Worm (Caenorhabditis elegans) whole organism, young adult: ENCODE results near the gene mex-1.

Experiments
- B0035.1 ChIP-seq: sonication (generic microtip); optimal IDR thresholded peaks from 2 replicates; lab custom pipeline; 2016; ENCODE audit warnings: missing genetic modification characterization, mild to moderate bottlenecking, missing compliant biosample characterization, missing genotype, missing genetic modification reagents
- B0336.3 ChIP-seq: fragments of 200-800 bp; sonication (Bioruptor generic); IDR thresholded peaks from 2 replicates; pipeline ENCODE4 v1.3.6; 2022; ENCODE audit warnings: missing genetic modification characterization, missing compliant biosample characterization
- C06A6.2 ChIP-seq: fragments of 200-800 bp; sonication (Bioruptor generic); conservative IDR thresholded peaks from 2 replicates; pipeline ENCODE4 v1.3.6; 2022; ENCODE audit warnings: missing genetic modification characterization, missing compliant biosample characterization
- C17E4.6 ChIP-seq: fragments of 200-800 bp; sonication (Bioruptor generic); IDR thresholded peaks from 2 replicates; pipeline ENCODE4 v1.3.6; 2022; ENCODE audit warnings: missing genetic modification reagents, missing genetic modification characterization, missing compliant biosample characterization
- F10E7.11 ChIP-seq: sonication (generic microtip); optimal IDR thresholded peaks from 2 replicates; lab custom pipeline; 2017; ENCODE audit warnings: mild to moderate bottlenecking, missing genetic modification characterization, moderate library complexity, missing compliant biosample characterization
- F22D6.2 ChIP-seq: sonication (generic microtip); optimal IDR thresholded peaks from 2 replicates; lab custom pipeline; 2016; ENCODE audit warnings: mild to moderate bottlenecking, missing genetic modification characterization, missing compliant biosample characterization
- F33H1.4 ChIP-seq: fragments of 200-800 bp; sonication (Bioruptor generic); IDR thresholded peaks from 2 replicates; pipeline ENCODE4 v1.3.6; 2022; ENCODE audit warnings: missing genetic modification reagents, missing genetic modification characterization, missing compliant biosample characterization
- F39B2.1 ChIP-seq: fragments of 200-800 bp; sonication (Bioruptor generic); IDR thresholded peaks from 2 replicates; pipeline ENCODE4 v1.3.6; 2022; ENCODE audit warnings: missing genetic modification reagents, missing genetic modification characterization, missing compliant biosample characterization
- F57C9.4 ChIP-seq: sonication (generic microtip); optimal IDR thresholded peaks from 2 replicates; lab custom pipeline; 2017; ENCODE audit warnings: mild to moderate bottlenecking, missing genetic modification characterization, missing compliant biosample characterization
- K11D2.4 ChIP-seq: fragments of 200-800 bp; sonication (Bioruptor generic); IDR thresholded peaks from 2 replicates; pipeline ENCODE4 v1.3.6; 2022; ENCODE audit warnings: missing genetic modification reagents, missing genetic modification characterization, missing compliant biosample characterization
- Y56A3A.18 ChIP-seq: fragments of 200-800 bp; sonication (Bioruptor generic); IDR thresholded peaks from 2 replicates; pipeline ENCODE4 v1.3.6; 2022; ENCODE audit warnings: missing genetic modification reagents, missing genetic modification characterization, missing compliant biosample characterization
- Y67H2A.10 ChIP-seq: fragments of 200-800 bp; sonication (Bioruptor generic); conservative IDR thresholded peaks from 2 replicates; pipeline ENCODE4 v1.3.6; 2022; ENCODE audit warnings: missing genetic modification reagents, missing genetic modification characterization, missing compliant biosample characterization
- ZK185.1 ChIP-seq: sonication (generic microtip); optimal IDR thresholded peaks from 2 replicates; lab custom pipeline; 2016; ENCODE audit warnings: mild to moderate bottlenecking, missing genetic modification characterization, missing compliant biosample characterization; ENCODE audit not compliant: poor library complexity, severe bottlenecking
- aptf-3 ChIP-seq: fragments of 200-800 bp; sonication (Bioruptor generic); IDR thresholded peaks from 2 replicates; pipeline ENCODE4 v1.3.6; 2022; ENCODE audit warnings: missing genetic modification characterization, missing compliant biosample characterization
- attf-5 ChIP-seq: fragments of 200-800 bp; sonication (Bioruptor generic); optimal IDR thresholded peaks from 2 replicates; lab custom pipeline; 2018; ENCODE audit warnings: mild to moderate bottlenecking, missing genetic modification characterization, missing compliant biosample characterization
- bed-1 ChIP-seq: fragments of 200-800 bp; sonication (Bioruptor generic); IDR thresholded peaks from 2 replicates; pipeline ENCODE4 v1.3.6; 2022; ENCODE audit warnings: missing genetic modification reagents, missing genetic modification characterization, missing compliant biosample characterization
- bed-2 ChIP-seq: fragments of 200-800 bp; sonication (Bioruptor generic); IDR thresholded peaks from 2 replicates; pipeline ENCODE4 v1.3.6; 2022; ENCODE audit warnings: missing genetic modification reagents, missing genetic modification characterization, missing compliant biosample characterization
- ccch-3 ChIP-seq: fragments of 200-800 bp; sonication (Bioruptor generic); optimal IDR thresholded peaks from 2 replicates; lab custom pipeline; 2018; ENCODE audit warnings: mild to moderate bottlenecking, missing genetic modification characterization, missing compliant biosample characterization
- ceh-27 ChIP-seq: fragments of 200-800 bp; sonication (Bioruptor generic); optimal IDR thresholded peaks from 2 replicates; lab custom pipeline; 2018; ENCODE audit warnings: mild to moderate bottlenecking, missing genetic modification characterization, moderate library complexity, missing compliant biosample characterization
- ceh-40 ChIP-seq: fragments of 200-800 bp; sonication (Bioruptor generic); IDR thresholded peaks from 2 replicates; pipeline ENCODE4 v1.3.6; 2022; ENCODE audit warnings: missing genetic modification characterization, missing compliant biosample characterization
- chd-7 ChIP-seq: sonication (generic microtip); optimal IDR thresholded peaks from 2 replicates; lab custom pipeline; 2016; ENCODE audit warnings: mild to moderate bottlenecking, missing genetic modification characterization, moderate library complexity, missing compliant biosample characterization
- egrh-3 ChIP-seq: fragments of 200-800 bp; sonication (Bioruptor generic); IDR thresholded peaks from 2 replicates; pipeline ENCODE4 v1.3.6; 2022; ENCODE audit warnings: missing genetic modification reagents, missing genetic modification characterization, missing compliant biosample characterization
- him-1 ChIP-seq: sonication (generic microtip); optimal IDR thresholded peaks from 2 replicates; lab custom pipeline; 2016; ENCODE audit warnings: missing genotype, missing genetic modification reagents, missing genetic modification characterization, missing compliant biosample characterization
- hlh-12 ChIP-seq: sonication (generic microtip); optimal IDR thresholded peaks from 2 replicates; lab custom pipeline; 2016; ENCODE audit warnings: missing genetic modification characterization, missing compliant biosample characterization
- hlh-26 ChIP-seq: fragments of 200-800 bp; sonication (Bioruptor generic); conservative IDR thresholded peaks from 2 replicates; pipeline ENCODE4 v1.3.6; 2022; ENCODE audit warnings: missing genetic modification reagents, missing genetic modification characterization, missing compliant biosample characterization
- lag-1 ChIP-seq: fragments of 200-800 bp; sonication (Bioruptor generic); IDR thresholded peaks from 2 replicates; pipeline ENCODE4 v1.3.6; 2022; ENCODE audit warnings: missing genetic modification reagents, missing genetic modification characterization, missing compliant biosample characterization
- lin-35 ChIP-seq, 3 experiments: fragments of 150-350 bp in 2 of 3; sonication (generic microtip) in 1 of 3; optimal IDR thresholded peaks; 2 replicates each; lab custom pipeline; 2014 to 2018; ENCODE audit warnings: missing biosample characterization in 3 of 3, missing genetic modification characterization in 3 of 3, missing genetic modification reagents in 3 of 3
- lin-40 ChIP-seq: sonication (generic microtip); optimal IDR thresholded peaks from 2 replicates; lab custom pipeline; 2016; ENCODE audit warnings: missing genetic modification characterization, mild to moderate bottlenecking, missing compliant biosample characterization, missing genotype, missing genetic modification reagents
- madf-10 ChIP-seq: sonication (generic microtip); optimal IDR thresholded peaks from 2 replicates; lab custom pipeline; 2016; ENCODE audit warnings: mild to moderate bottlenecking, missing genetic modification characterization, missing compliant biosample characterization
- madf-3 ChIP-seq: fragments of 200-800 bp; sonication (Bioruptor generic); IDR thresholded peaks from 2 replicates; pipeline ENCODE4 v1.3.6; 2022; ENCODE audit warnings: missing genetic modification reagents, missing genetic modification characterization, missing compliant biosample characterization
- mel-28 ChIP-seq: sonication (generic microtip); optimal IDR thresholded peaks from 2 replicates; lab custom pipeline; 2016; ENCODE audit warnings: borderline replicate concordance, mild to moderate bottlenecking, missing genetic modification characterization, missing compliant biosample characterization
- mes-4 ChIP-seq: sonication (generic microtip); optimal IDR thresholded peaks from 2 replicates; lab custom pipeline; 2016; ENCODE audit warnings: missing genotype, missing genetic modification characterization, missing compliant biosample characterization
- mxl-1 ChIP-seq: sonication (generic microtip); optimal IDR thresholded peaks from 2 replicates; lab custom pipeline; 2016; ENCODE audit warnings: missing genetic modification characterization, missing compliant biosample characterization
- nfya-1 ChIP-seq: sonication (generic microtip); optimal IDR thresholded peaks from 2 replicates; lab custom pipeline; 2017; ENCODE audit warnings: antibody characterized with exemption, missing compliant biosample characterization, missing genetic modification characterization, borderline replicate concordance; ENCODE audit not compliant: insufficient read depth
- nfya-2 ChIP-seq: fragments of 200-800 bp; sonication (Bioruptor generic); IDR thresholded peaks from 2 replicates; pipeline ENCODE4 v1.3.6; 2022; ENCODE audit warnings: missing genetic modification reagents, missing genetic modification characterization, missing compliant biosample characterization
- nfyb-1 ChIP-seq: fragments of 200-800 bp; sonication (Bioruptor generic); IDR thresholded peaks from 2 replicates; pipeline ENCODE4 v1.3.6; 2022; ENCODE audit warnings: missing genetic modification reagents, missing genetic modification characterization, missing compliant biosample characterization
- pha-4 ChIP-seq: fragments of 150-350 bp; sonication (generic microtip); optimal IDR thresholded peaks from 2 replicates; lab custom pipeline; 2014; ENCODE audit warnings: missing biosample characterization, missing genetic modification reagents, missing genetic modification characterization
- rcor-1 ChIP-seq: fragments of 200-800 bp; sonication (Bioruptor generic); IDR thresholded peaks from 2 replicates; pipeline ENCODE4 v1.3.6; 2022; ENCODE audit warnings: missing genetic modification reagents, missing genetic modification characterization, missing compliant biosample characterization
- sdz-38 ChIP-seq: sonication (generic microtip); optimal IDR thresholded peaks from 2 replicates; lab custom pipeline; 2016; ENCODE audit warnings: missing genotype, missing genetic modification characterization, missing compliant biosample characterization
- sea-2 ChIP-seq: fragments of 200-800 bp; sonication (Bioruptor generic); IDR thresholded peaks from 2 replicates; pipeline ENCODE4 v1.3.6; 2022; ENCODE audit warnings: missing genetic modification characterization, missing compliant biosample characterization
- snpc-1.1 ChIP-seq: sonication (generic microtip); optimal IDR thresholded peaks from 2 replicates; lab custom pipeline; 2017; ENCODE audit warnings: missing genetic modification characterization, mild to moderate bottlenecking, missing compliant biosample characterization, antibody characterized with exemption, moderate library complexity, missing genotype, missing genetic modification reagents; ENCODE audit not compliant: insufficient read depth
- snpc-1.3 ChIP-seq: sonication (generic microtip); optimal IDR thresholded peaks from 2 replicates; lab custom pipeline; 2017; ENCODE audit warnings: missing genetic modification characterization, mild to moderate bottlenecking, missing compliant biosample characterization, antibody characterized with exemption, moderate library complexity, missing genotype, missing genetic modification reagents; ENCODE audit not compliant: insufficient read depth
- snpc-4 ChIP-seq, 5 experiments: fragments of 150-350 bp in 1 of 5; sonication (generic microtip) in 4 of 5; optimal IDR thresholded peaks; 2 replicates each; lab custom pipeline; 2014 to 2018; ENCODE audit warnings: missing genetic modification characterization in 5 of 5, missing biosample characterization in 3 of 5, antibody characterized with exemption in 2 of 5, mild to moderate bottlenecking in 2 of 5, missing compliant biosample characterization in 2 of 5, missing genotype in 2 of 5, moderate library complexity in 2 of 5, missing genetic modification reagents in 1 of 5
- tlf-1 ChIP-seq: fragments of 200-800 bp; sonication (Bioruptor generic); optimal IDR thresholded peaks from 2 replicates; lab custom pipeline; 2018; ENCODE audit warnings: mild to moderate bottlenecking, missing genetic modification characterization, missing compliant biosample characterization
- zim-3 ChIP-seq: sonication (generic microtip); optimal IDR thresholded peaks from 2 replicates; lab custom pipeline; 2017; ENCODE audit warnings: mild to moderate bottlenecking, missing genetic modification characterization, moderate library complexity, missing compliant biosample characterization
- ztf-18 ChIP-seq: sonication (generic microtip); optimal IDR thresholded peaks from 2 replicates; lab custom pipeline; 2016; ENCODE audit warnings: missing genotype, mild to moderate bottlenecking, missing genetic modification characterization, missing compliant biosample characterization
- ztf-25 ChIP-seq: fragments of 200-800 bp; sonication (Bioruptor generic); IDR thresholded peaks from 2 replicates; pipeline ENCODE4 v1.3.6; 2022; ENCODE audit warnings: missing genetic modification reagents, missing genetic modification characterization, missing compliant biosample characterization
- ztf-6 ChIP-seq: fragments of 200-800 bp; sonication (Bioruptor generic); IDR thresholded peaks from 2 replicates; pipeline ENCODE4 v1.3.6; 2022; ENCODE audit warnings: missing genetic modification reagents, missing genetic modification characterization, missing compliant biosample characterization

The mex-1 gene

DNA sequence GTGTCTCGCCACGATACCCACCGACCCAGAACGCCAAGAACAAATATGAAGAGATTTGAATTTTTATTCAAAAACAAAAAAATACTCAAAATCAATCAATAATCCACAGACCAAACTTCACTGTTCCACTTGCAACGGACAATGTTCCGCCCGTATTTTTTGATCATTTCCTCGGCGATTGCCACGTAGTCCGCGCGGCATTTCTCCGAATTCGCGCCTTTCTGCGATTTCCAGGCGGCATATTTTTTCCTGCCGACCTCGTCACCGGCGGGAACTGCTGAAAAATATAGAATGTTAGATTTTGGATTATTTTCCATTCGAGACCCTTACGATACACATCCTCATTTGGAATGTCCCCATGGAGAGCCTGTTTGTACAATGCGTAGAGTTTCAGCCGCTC lies 3.8 kb downstream of the mex-1 start (continued):
- TF ChIP-seq F33H1.4 (GFP tag; lab: Robert Waterston, UW) (peak; percentile 41; the same call in 1 of the 2 replicates), Y56A3A.18 (GFP tag; lab: Robert Waterston, UW) (no peak), hlh-12 (tag; lab: Kevin White, UChicago) (no peak), him-1 (tag; lab: Kevin White, UChicago) (no peak), ceh-40 (no peak), F22D6.2 (tag; lab: Kevin White, UChicago) (no peak), F39B2.1 (GFP tag; lab: Robert Waterston, UW) (no peak), rcor-1 (no peak), sea-2 (GFP tag; lab: Robert Waterston, UW) (no peak), B0035.1 (no peak), aptf-3 (no peak), F10E7.11 (tag; lab: Kevin White, UChicago) (no peak), B0336.3 (GFP tag; lab: Robert Waterston, UW) (peak; percentile 63), ZK185.1 (no peak), F57C9.4 (no peak), nfya-1 (tag; lab: Kevin White, UChicago) (no peak), K11D2.4 (GFP tag; lab: Robert Waterston, UW) (no peak), bed-1 (GFP tag; lab: Robert Waterston, UW) (no peak), mel-28 (no peak), nfyb-1 (GFP tag; lab: Robert Waterston, UW) (no peak; the same call in 1 of the 2 replicates), zim-3 (tag; lab: Kevin White, UChicago) (peak; percentile 7), madf-3 (GFP tag; lab: Robert Waterston, UW) (0 out of 2 replicates have a peak, but pooled peaks have one; percentile 8), sdz-38 (tag; lab: Kevin White, UChicago) (no peak), madf-10 (tag; lab: Kevin White, UChicago) (no peak), bed-2 (GFP tag; lab: Robert Waterston, UW) (no peak), ztf-18 (tag; lab: Kevin White, UChicago) (no peak), lin-35 (GFP tag; optimal IDR thresholded peaks at IDR 0.05; lab: Kevin White, UChicago) (peak in 1 of 3 experiments; percentile 32), C17E4.6 (peak; percentile 11; the same call in 1 of the 2 replicates), chd-7 (tag; lab: Kevin White, UChicago) (no peak), snpc-4 (GFP tag; optimal IDR thresholded peaks at IDR 0.05; lab: Kevin White, UChicago) (no peak), snpc-4 (tag; optimal IDR thresholded peaks at IDR 0.05; lab: Kevin White, UChicago) (no peak), pha-4 (tag; lab: Kevin White, UChicago) (no peak), mxl-1 (tag; lab: Kevin White, UChicago) (no peak), attf-5 (GFP tag; lab: Kevin White, UChicago) (no peak), mes-4 (tag; lab: Kevin White, UChicago) (no peak), ccch-3 (no peak), nfya-2 (GFP tag; lab: Robert Waterston, UW) (no peak), ceh-27 (no peak), C06A6.2 (GFP tag; lab: Robert Waterston, UW) (no peak), snpc-1.1 (tag; lab: Kevin White, UChicago) (no peak), Y67H2A.10 (GFP tag; lab: Robert Waterston, UW) (no peak), tlf-1 (GFP tag; lab: Kevin White, UChicago) (peak; percentile 51), egrh-3 (GFP tag; lab: Robert Waterston, UW) (no peak), snpc-1.3 (no peak), ztf-6 (GFP tag; lab: Robert Waterston, UW) (no peak), ztf-25 (0 out of 2 replicates have a peak, but pooled peaks have one; percentile 55), lag-1 (GFP tag; lab: Robert Waterston, UW) (no peak), lin-40 (no peak), hlh-26 (no peak)
